Fruit fly (Drosophila melanogaster) whole organism: ENCODE data around the gene CG32040.

Experiments used
- CG8478 ChIP-seq: fragments of >200 bp; optimal IDR thresholded peaks from 2 replicates; lab custom pipeline; 2018; ENCODE audit warnings: inconsistent platforms
- Dll ChIP-seq: fragments of >200 bp; optimal IDR thresholded peaks from 2 replicates; lab custom pipeline; 2017
- EcR ChIP-seq, 2 experiments: fragments of >200 bp; optimal IDR thresholded peaks; 2 replicates each; lab custom pipeline; 2017; ENCODE audit warnings: missing biosample characterization in 2 of 2, missing genetic modification characterization in 2 of 2, missing genetic modification reagents in 2 of 2
- pan ChIP-seq: fragments of >200 bp; optimal IDR thresholded peaks from 2 replicates; lab custom pipeline; 2017
- psq ChIP-seq: fragments of >200 bp; optimal IDR thresholded peaks from 2 replicates; lab custom pipeline; 2017
- usp ChIP-seq: fragments of >200 bp; optimal IDR thresholded peaks from 2 replicates; lab custom pipeline; 2017; ENCODE audit warnings: missing biosample characterization, missing genetic modification characterization, mixed read lengths

Gene CG32040

DNA sequence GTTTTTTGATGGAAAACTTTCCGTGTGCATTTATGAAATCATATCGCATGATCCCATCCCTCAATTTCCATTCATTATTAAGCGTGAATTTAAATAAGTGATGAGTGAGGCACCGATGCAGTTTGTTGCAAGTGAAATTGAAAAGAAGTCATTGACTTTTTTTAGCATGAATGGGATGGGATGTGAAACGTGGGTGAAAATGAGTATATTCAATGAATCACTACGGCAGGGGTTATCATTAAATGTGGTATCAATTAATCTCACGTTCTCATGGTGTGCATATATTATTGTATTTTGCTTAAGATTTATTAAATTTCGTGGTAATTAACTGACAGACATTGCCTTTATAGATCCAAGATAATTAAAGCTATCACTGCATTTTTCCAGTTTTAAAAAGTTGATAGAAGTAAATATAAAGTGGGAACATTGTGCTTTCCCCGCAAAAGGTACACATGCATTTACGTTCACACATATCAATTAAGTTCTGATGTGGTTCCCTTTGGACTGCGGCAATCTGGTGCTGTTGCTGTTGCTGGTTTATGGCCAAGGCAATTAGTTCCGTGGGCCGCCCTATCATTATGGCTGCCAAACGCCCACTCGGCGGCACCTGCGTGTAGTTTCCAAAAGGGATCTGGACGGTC, 37.6 kb downstream of the CG32040 start:
- TF ChIP-seq psq (lab: Kevin White, UChicago) = no peak
- TF ChIP-seq EcR (GFP tag; optimal IDR thresholded peaks at IDR 0.05; lab: Kevin White, UChicago) = no peak
- TF ChIP-seq usp (GFP tag; lab: Kevin White, UChicago) = no peak
- no peak for TF ChIP-seq CG8478
- no peak for TF ChIP-seq pan (lab: Kevin White, UChicago)
- no peak for TF ChIP-seq Dll (lab: Kevin White, UChicago)

DNA sequence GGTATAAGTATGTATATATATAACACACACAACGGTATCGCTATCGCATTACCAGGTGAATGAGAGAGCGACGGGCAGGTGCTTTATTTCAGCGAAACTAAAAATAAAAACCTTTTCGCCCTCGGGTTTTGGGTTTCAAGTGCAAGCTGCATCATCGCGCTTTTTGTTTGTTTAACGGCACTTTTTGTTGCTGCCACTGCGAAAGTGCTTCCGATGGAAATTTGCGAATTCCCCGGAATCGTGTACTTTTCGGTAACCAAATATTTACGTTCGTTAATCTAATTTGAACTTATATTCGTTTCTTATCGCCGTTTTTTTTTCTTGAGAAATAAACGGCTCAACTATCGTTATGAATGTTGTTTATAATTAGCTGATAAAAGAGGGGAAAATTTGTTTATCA, 42.2 kb downstream of the CG32040 start:
- no peak for TF ChIP-seq psq (lab: Kevin White, UChicago)
- TF ChIP-seq pan (lab: Kevin White, UChicago) = no peak
- TF ChIP-seq usp (GFP tag; lab: Kevin White, UChicago) = no peak
- TF ChIP-seq CG8478 = no peak
- TF ChIP-seq EcR (GFP tag; optimal IDR thresholded peaks at IDR 0.05; lab: Kevin White, UChicago) = no peak
- no peak for TF ChIP-seq Dll (lab: Kevin White, UChicago)

DNA sequence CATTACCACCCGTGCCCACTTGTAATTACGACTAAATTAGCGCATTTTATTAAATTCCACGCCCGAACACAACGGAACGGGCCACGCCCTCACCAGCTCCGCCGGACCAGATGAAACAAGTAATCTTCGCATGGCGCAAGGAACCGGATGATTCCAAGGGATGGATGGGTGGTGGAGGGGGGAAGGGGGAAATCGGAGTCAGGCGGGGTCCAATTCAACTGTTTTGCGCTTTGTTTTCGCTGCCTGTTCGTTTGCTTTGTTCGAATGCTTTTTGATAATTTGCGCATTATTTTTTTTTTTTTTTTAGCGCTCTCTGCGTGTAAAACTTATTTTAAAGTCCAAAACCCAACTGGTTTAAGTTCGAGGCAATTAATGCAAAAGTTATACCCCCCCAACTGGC, 42.9 kb downstream of the CG32040 start:
- TF ChIP-seq usp (GFP tag; lab: Kevin White, UChicago) (no peak), CG8478 (no peak), psq (lab: Kevin White, UChicago) (no peak), EcR (GFP tag; optimal IDR thresholded peaks at IDR 0.05; lab: Kevin White, UChicago) (no peak), pan (lab: Kevin White, UChicago) (no peak), Dll (lab: Kevin White, UChicago) (no peak)

DNA sequence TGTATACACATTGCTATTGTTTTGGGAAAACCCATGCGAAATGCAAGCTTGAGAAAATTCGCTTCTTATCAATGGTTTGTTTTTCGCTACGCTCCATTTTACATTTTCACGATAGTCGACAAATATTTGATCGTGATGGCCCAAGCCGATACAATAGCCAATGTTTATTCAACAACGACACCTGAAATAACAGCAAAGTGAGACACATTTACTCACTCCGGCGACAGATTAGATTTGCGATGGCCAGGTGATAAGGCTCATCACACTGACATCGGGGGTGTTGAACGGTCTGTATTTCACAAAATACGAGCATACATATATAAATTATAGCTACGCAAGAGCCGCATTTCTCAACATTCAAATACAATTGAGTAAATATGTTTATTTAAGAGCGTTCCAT, 43.3 kb downstream of the CG32040 start:
- TF ChIP-seq Dll (lab: Kevin White, UChicago) (no peak), psq (lab: Kevin White, UChicago) (no peak), pan (lab: Kevin White, UChicago) (no peak), usp (GFP tag; lab: Kevin White, UChicago) (no peak)

DNA sequence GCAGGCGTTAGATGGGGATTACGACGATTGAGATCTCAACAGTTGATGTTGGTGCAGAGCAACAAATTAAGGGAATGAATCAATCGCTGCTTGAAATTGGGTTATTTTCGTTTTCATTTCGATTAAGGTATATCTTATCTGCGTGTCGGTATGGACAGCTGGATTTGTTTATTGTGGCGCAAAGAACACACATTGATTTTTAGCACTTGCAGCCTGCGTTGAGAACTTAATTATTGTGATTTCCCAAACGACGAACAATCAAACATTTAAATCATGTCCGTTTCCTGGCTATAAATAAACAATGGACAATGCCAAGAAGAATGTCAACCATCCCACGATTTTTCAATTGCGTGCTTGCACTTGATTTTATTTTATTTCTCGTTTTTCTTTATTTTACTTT, 44.2 kb downstream of the CG32040 start:
- no peak for TF ChIP-seq EcR (GFP tag; optimal IDR thresholded peaks at IDR 0.05; lab: Kevin White, UChicago)

DNA sequence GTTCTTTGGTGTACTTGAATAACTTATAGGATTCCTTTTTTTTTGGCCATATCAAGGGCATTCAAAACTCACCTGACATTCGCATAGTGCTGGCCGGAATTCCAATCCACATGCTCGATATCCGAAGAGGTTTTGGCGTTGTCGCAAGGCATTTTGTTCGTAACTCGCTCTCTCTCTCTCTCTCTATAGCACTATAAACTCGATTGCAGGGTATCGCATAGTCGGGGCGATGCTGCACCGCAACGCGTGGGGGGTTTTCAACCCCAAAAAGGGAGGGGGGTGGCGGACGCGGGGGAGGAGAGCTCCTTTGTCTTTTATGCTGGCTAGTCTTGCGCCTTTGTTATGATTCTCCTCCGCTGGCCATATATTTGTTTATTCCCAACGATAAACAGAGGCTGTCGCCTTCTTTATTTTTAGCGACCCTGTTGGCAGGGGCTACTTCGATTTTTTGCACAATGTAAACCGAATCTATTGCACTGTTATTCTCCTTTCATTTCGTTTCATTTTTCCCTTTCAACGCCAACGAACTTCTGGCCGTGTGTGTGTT, 44.7 kb downstream of the CG32040 start:
- TF ChIP-seq EcR (GFP tag; optimal IDR thresholded peaks at IDR 0.05; lab: Kevin White, UChicago) (peak in 1 of 2 experiments; percentile 56), pan (lab: Kevin White, UChicago) (no peak), Dll (lab: Kevin White, UChicago) (no peak)

DNA sequence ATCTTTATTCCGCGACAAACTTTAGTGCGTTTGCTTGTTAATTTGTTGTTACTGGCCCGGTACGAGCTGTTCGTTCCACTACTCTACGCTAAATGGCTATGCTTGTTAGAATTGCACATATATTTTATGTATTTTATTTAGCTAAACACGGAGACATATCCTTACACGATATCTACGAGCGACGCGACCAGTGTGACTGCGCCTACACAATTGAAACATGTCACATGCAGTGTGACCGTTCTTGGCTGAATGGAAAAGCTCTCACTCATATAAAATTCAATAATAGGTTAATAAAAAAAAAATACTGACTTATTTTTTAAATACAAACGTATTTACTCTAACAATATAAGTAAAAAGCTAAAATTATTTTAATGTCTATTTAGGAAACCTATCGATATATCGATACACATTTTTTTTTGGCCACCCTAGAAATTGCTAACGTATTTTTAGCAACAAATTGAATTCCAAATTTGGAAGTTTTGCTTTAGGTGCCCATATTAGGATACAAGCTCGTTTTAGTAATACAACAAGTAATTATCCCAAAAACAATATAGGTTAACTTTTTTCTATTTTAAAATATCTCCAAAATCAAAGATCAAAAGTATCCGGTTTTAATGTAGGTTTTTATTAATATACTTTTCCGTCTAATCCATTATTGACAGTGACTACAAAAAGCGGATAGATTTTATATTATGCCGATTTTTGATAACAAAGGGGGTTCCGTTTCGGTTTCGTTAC, 45.3 kb downstream of the CG32040 start, which contains the start of gene CG4080:
Gene CG4080, minus strand, starts transcription at position 215 of the 738 bp plus-strand sequence.
- TF ChIP-seq Dll (lab: Kevin White, UChicago) = no peak
- TF ChIP-seq psq (lab: Kevin White, UChicago) = no peak
- TF ChIP-seq CG8478 = no peak
- TF ChIP-seq pan (lab: Kevin White, UChicago) = no peak
- no peak for TF ChIP-seq EcR (GFP tag; optimal IDR thresholded peaks at IDR 0.05; lab: Kevin White, UChicago)
- no peak for TF ChIP-seq usp (GFP tag; lab: Kevin White, UChicago)

DNA sequence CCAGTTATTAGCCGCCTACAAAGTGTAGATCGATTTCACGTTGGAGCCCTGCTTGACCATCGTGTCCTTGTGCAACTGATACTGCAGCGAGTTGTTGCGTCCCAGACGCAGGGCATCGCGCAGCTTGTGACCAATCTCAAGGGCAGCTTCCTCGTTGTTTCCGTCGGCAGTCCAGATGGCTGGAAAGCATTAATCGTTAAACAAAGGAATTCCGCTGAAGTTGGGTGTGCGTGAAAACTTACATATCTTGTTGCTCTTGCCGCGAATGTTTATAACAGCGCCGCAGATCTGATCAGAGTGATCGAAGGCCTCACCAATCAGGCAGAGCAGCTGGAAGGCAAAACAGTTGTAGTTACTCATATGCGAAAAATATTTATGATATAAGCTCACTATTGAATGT, 46.0 kb downstream of the CG32040 start:
- TF ChIP-seq usp (GFP tag; lab: Kevin White, UChicago) = no peak
- TF ChIP-seq CG8478 = no peak
- TF ChIP-seq psq (lab: Kevin White, UChicago) = no peak
- TF ChIP-seq EcR (GFP tag; optimal IDR thresholded peaks at IDR 0.05; lab: Kevin White, UChicago) = no peak
- TF ChIP-seq Dll (lab: Kevin White, UChicago) = no peak
- no peak for TF ChIP-seq pan (lab: Kevin White, UChicago)

DNA sequence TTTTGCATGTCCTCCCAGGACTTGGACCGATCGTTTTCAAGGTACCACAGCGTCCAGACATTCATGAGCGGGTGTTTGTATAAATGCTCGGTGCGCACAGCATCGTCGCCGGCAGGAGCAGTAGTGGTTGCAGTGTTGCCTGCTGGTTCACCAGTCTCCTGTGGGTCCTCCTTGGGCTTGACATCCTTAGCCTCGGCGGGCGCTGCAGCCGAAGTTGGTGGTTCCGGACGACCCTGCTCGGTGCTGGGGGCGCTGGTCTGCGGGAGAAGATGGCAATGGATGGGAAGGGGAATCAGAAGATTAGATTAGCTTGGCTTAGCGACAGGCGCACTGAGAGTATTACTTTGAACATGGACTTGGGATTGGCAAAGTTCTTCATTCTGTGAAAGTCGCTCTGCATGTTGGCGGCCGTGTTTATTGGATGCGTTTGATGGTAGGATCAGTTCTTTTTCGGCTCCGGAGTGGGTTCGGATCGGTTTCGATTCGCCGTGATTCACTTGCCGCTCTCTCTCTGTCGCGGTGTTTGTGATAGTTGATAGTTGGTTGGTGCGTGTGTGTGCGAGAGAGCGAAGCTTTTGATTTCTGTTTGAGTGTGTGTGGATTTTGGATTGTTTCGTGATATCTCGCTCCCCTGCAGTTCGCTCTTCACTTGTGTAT, 47.0 kb downstream of the CG32040 start:
- TF ChIP-seq pan (lab: Kevin White, UChicago) = no peak
- TF ChIP-seq EcR (GFP tag; optimal IDR thresholded peaks at IDR 0.05; lab: Kevin White, UChicago) = no peak
- TF ChIP-seq psq (lab: Kevin White, UChicago) = no peak
- TF ChIP-seq Dll (lab: Kevin White, UChicago) = no peak
- TF ChIP-seq CG8478 = no peak
- TF ChIP-seq usp (GFP tag; lab: Kevin White, UChicago) = no peak

DNA sequence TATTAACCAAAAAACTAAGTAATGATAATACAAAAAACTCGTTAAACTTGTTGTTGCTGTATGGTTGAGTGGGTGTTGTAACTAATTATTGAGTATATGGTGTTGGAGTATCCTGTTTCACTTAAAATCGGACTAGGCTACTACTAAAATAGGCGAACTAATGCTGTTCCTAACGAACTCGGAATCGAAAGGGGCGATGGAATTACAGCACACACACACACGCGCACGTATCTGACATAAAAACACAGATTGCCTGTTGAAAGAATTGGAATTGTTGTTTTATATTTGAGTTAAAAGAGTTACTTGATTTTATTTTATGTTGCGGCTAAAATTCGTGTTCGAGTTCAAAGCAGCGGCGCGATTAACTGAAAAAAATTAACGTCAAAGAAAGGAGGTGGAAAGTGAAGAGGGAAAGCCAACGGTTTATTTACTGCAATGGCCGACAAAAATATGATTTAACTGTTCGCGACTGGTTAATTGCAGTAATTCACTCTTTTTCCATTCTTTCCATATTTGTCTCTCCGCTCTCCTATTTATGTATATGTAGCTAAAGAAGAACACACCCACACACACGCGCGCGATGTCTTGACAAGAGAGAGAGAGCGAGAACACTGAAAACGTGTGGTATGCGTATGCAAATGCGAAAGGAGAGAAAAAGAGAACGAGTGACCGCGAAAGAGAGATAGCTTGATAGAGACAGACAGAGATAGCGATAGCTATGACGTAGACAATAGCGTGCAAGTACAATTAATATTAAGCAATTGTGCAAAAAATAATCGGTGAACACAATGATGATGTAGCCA, 47.7 kb downstream of the CG32040 start:
- TF ChIP-seq pan (lab: Kevin White, UChicago) (no peak), CG8478 (peak; percentile 48)
